Fruit fly (Drosophila melanogaster): ENCODE measurements around the gene CG34043.

Gene CG34043

dm6 chr2L:10260750-10261493, 19.8 kb downstream of the CG34043 start, which contains the start of gene Pten (continued):
- no peak for TF ChIP-seq Bdp1 (GFP tag; optimal IDR thresholded peaks at IDR 0.05)
- peak; percentile 48 for TF ChIP-seq CG4854 (GFP tag; optimal IDR thresholded peaks at IDR 0.05)
- TF ChIP-seq vnd (GFP tag; IDR thresholded peaks at IDR 0.05; ENCODE audit: partially characterized antibody) = peak; percentile 85
- peak; percentile 82 for TF ChIP-seq CG17829 (tag; optimal IDR thresholded peaks at IDR 0.05)
- TF ChIP-seq tgo (GFP tag; IDR thresholded peaks at IDR 0.05) = peak; percentile 51; the same call in 1 of the 3 replicates
- TF ChIP-seq YL-1 (GFP tag; optimal IDR thresholded peaks at IDR 0.05) = peak; percentile 79
- TF ChIP-seq dpn (GFP tag; optimal IDR thresholded peaks at IDR 0.05) = peak; percentile 63 to 76
- peak; percentile 14 for TF ChIP-seq Fer2 (tag; optimal IDR thresholded peaks at IDR 0.05)
- TF ChIP-seq CG14441 (GFP tag; IDR thresholded peaks at IDR 0.05) = no peak
- TF ChIP-seq Oaz (GFP tag; IDR thresholded peaks at IDR 0.05) = no peak
- TF ChIP-seq CG1603 (tag; optimal IDR thresholded peaks at IDR 0.05) = peak; percentile 80
- TF ChIP-seq gt (GFP tag; IDR thresholded peaks at IDR 0.05) = no peak
- peak in 1 of 2 experiments; percentile 46 for TF ChIP-seq Hr51 (GFP tag; optimal IDR thresholded peaks at IDR 0.05)
- TF ChIP-seq Hmr (GFP tag; optimal IDR thresholded peaks at IDR 0.05) = no peak
- TF ChIP-seq Bgb (GFP tag; IDR thresholded peaks at IDR 0.05; ENCODE audit: partially characterized antibody) = peak; percentile 91
- TF ChIP-seq CG8478 (optimal IDR thresholded peaks at IDR 0.05) = no peak
- TF ChIP-seq en (GFP tag; optimal IDR thresholded peaks at IDR 0.05) = peak; percentile 51
- peak; percentile 55 for TF ChIP-seq Fer1 (GFP tag; optimal IDR thresholded peaks at IDR 0.05)
- TF ChIP-seq CG14667 (GFP tag; IDR thresholded peaks at IDR 0.05) = no peak; the same call in 1 of the 2 replicates
- no peak for TF ChIP-seq dati (GFP tag; IDR thresholded peaks at IDR 0.05)
- peak; percentile 48 for TF ChIP-seq nerfin-1 (tag; optimal IDR thresholded peaks at IDR 0.05)
- TF ChIP-seq CG10274 (GFP tag; optimal IDR thresholded peaks at IDR 0.05) = peak; percentile 28
- no peak for TF ChIP-seq ab (GFP tag; optimal IDR thresholded peaks at IDR 0.05)
- no peak for TF ChIP-seq CrebB (tag; optimal IDR thresholded peaks at IDR 0.05)
- TF ChIP-seq Hr39 (optimal IDR thresholded peaks at IDR 0.05) = no peak
- peak; percentile 57 for TF ChIP-seq CG33213 (GFP tag; optimal IDR thresholded peaks at IDR 0.05)
- TF ChIP-seq CG12071 (GFP tag; optimal IDR thresholded peaks at IDR 0.05) = no peak
- TF ChIP-seq CG9876 (GFP tag; optimal IDR thresholded peaks at IDR 0.05) = no peak
- TF ChIP-seq CG32772 (GFP tag; IDR thresholded peaks at IDR 0.05) = no peak
- TF ChIP-seq bigmax (GFP tag; optimal IDR thresholded peaks at IDR 0.05) = no peak
- TF ChIP-seq Sox100B (GFP tag; optimal IDR thresholded peaks at IDR 0.05) = peak; percentile 63
- TF ChIP-seq BEAF-32 (GFP tag; optimal IDR thresholded peaks at IDR 0.05) = peak; percentile 88
- TF ChIP-seq D (optimal IDR thresholded peaks at IDR 0.05) = no peak
- TF ChIP-seq D (GFP tag; optimal IDR thresholded peaks at IDR 0.05) = peak; percentile 65
- TF ChIP-seq CG17186 (GFP tag; optimal IDR thresholded peaks at IDR 0.05) = peak; percentile 44
- TF ChIP-seq gem (tag; optimal IDR thresholded peaks at IDR 0.05) = peak; percentile 80
- TF ChIP-seq sug (tag; optimal IDR thresholded peaks at IDR 0.05) = peak; percentile 57
- TF ChIP-seq mirr (GFP tag; optimal IDR thresholded peaks at IDR 0.05) = no peak
- TF ChIP-seq knrl (GFP tag; IDR thresholded peaks at IDR 0.05; ENCODE audit: partially characterized antibody) = peak; percentile 87
- TF ChIP-seq CG12942 (GFP tag; optimal IDR thresholded peaks at IDR 0.05) = peak; percentile 38
- TF ChIP-seq Tbp (GFP tag; optimal IDR thresholded peaks at IDR 0.05) = no peak
- TF ChIP-seq CG11093 (GFP tag; IDR thresholded peaks at IDR 0.05) = no peak; the same call in 2 of the 3 replicates
- TF ChIP-seq CG9797 (GFP tag; optimal IDR thresholded peaks at IDR 0.05) = no peak
- TF ChIP-seq fu2 (GFP tag; optimal IDR thresholded peaks at IDR 0.05) = peak; percentile 61
- peak; percentile 28 for TF ChIP-seq Dp (GFP tag; optimal IDR thresholded peaks at IDR 0.05)
- peak; percentile 39 for TF ChIP-seq Lhr (GFP tag; optimal IDR thresholded peaks at IDR 0.05)
- peak; percentile 87 for TF ChIP-seq row (GFP tag; IDR thresholded peaks at IDR 0.05)
- peak; percentile 33 for TF ChIP-seq psq (GFP tag; optimal IDR thresholded peaks at IDR 0.05)
- TF ChIP-seq fd96Cb (tag; optimal IDR thresholded peaks at IDR 0.05) = peak; percentile 80
- TF ChIP-seq CG12299 (tag; optimal IDR thresholded peaks at IDR 0.05) = peak; percentile 53
